5 fruit fly cellular contexts compared by ENCODE assay signal in genomic region chr2L:2897024-2897549, dm6.
TF ChIP-seq lines count a peak whose summit lies in the region.

No protein-coding gene starts in this region.

- TF ChIP-seq CTCF in whole organism, embryonic (GFP tag; optimal IDR thresholded peaks at IDR 0.05; lab: Kevin White, UChicago) = peak; percentile 25

TF ChIP-seq in whole organism, adult, 20 proteins besides CTCF, POLR2A, EP300 and RAD21:
- TF ChIP-seq CG11617 (GFP tag; optimal IDR thresholded peaks at IDR 0.05; lab: Kevin White, UChicago) (peak; percentile 9), CG14711 (tag; optimal IDR thresholded peaks at IDR 0.05; lab: Kevin White, UChicago) (peak; percentile 8), CG7045 (GFP tag; optimal IDR thresholded peaks at IDR 0.05; lab: Kevin White, UChicago) (peak; percentile 50), CG7101 (tag; optimal IDR thresholded peaks at IDR 0.05; lab: Kevin White, UChicago) (peak; percentile 44), cic (GFP tag; optimal IDR thresholded peaks at IDR 0.05; lab: Kevin White, UChicago) (no peak), Mnt (GFP tag; optimal IDR thresholded peaks at IDR 0.05; lab: Kevin White, UChicago) (no peak), tj (GFP tag; optimal IDR thresholded peaks at IDR 0.05; lab: Kevin White, UChicago) (peak; percentile 7), CG33017 (tag; optimal IDR thresholded peaks at IDR 0.05; lab: Kevin White, UChicago) (peak; percentile 56)

TF ChIP-seq in whole organism, embryonic, 481 proteins besides CTCF, POLR2A, EP300 and RAD21 (continues in another document):
- peak; percentile 58 for TF ChIP-seq sima (GFP tag; optimal IDR thresholded peaks at IDR 0.05; lab: Kevin White, UChicago)
- TF ChIP-seq CG9437 (GFP tag; optimal IDR thresholded peaks at IDR 0.05; lab: Kevin White, UChicago) = peak; percentile 70
- no peak for TF ChIP-seq CG7928 (GFP tag; optimal IDR thresholded peaks at IDR 0.05; lab: Kevin White, UChicago)
- peak; percentile 4 for TF ChIP-seq CG34376 (GFP tag; optimal IDR thresholded peaks at IDR 0.05; lab: Kevin White, UChicago)
- TF ChIP-seq chm (GFP tag; IDR thresholded peaks at IDR 0.05; lab: Robert Waterston, UW) = peak; percentile 88
- peak; percentile 83 for TF ChIP-seq Optix (GFP tag; IDR thresholded peaks at IDR 0.05; lab: Robert Waterston, UW)
- peak; percentile 73 for TF ChIP-seq bcd (GFP tag; optimal IDR thresholded peaks at IDR 0.05; lab: Kevin White, UChicago)
- peak; percentile 83 for TF ChIP-seq CG12391 (tag; optimal IDR thresholded peaks at IDR 0.05; lab: Kevin White, UChicago)
- peak; percentile 63; the same call in 1 of the 3 replicates for TF ChIP-seq so (GFP tag; IDR thresholded peaks at IDR 0.05; lab: Robert Waterston, UW)
- TF ChIP-seq MTF-1 (GFP tag; optimal IDR thresholded peaks at IDR 0.05; lab: Kevin White, UChicago; ENCODE audit: borderline replicate concordance) = peak; percentile 19
- TF ChIP-seq ro (GFP tag; IDR thresholded peaks at IDR 0.05; lab: Robert Waterston, UW) = peak; percentile 26; the same call in 1 of the 2 replicates
- no peak for TF ChIP-seq CG30020 (tag; optimal IDR thresholded peaks at IDR 0.05; lab: Kevin White, UChicago)
- TF ChIP-seq CG1647 (GFP tag; optimal IDR thresholded peaks at IDR 0.05; lab: Kevin White, UChicago) = peak; percentile 75
- peak; percentile 30 for TF ChIP-seq CG7987 (GFP tag; optimal IDR thresholded peaks at IDR 0.05; lab: Kevin White, UChicago)
- peak; percentile 85 for TF ChIP-seq H15 (GFP tag; IDR thresholded peaks at IDR 0.05; lab: Robert Waterston, UW)
- peak in 1 of 2 experiments; percentile 95 for TF ChIP-seq eve (GFP tag; optimal IDR thresholded peaks at IDR 0.05; lab: Kevin White, UChicago)
- no peak for TF ChIP-seq Lpt (GFP tag; optimal IDR thresholded peaks at IDR 0.05; lab: Kevin White, UChicago)
- peak; percentile 74 for TF ChIP-seq CG13123 (GFP tag; optimal IDR thresholded peaks at IDR 0.05; lab: Kevin White, UChicago)
- peak; percentile 20 for TF ChIP-seq CG10274 (GFP tag; optimal IDR thresholded peaks at IDR 0.05; lab: Kevin White, UChicago)
- peak; percentile 99 for TF ChIP-seq sens (GFP tag; lab: Kevin White, UChicago)

TF ChIP-seq in whole organism, prepupa, 60 proteins besides CTCF, POLR2A, EP300 and RAD21 (continues in another document):
- TF ChIP-seq CG8632 (GFP tag; optimal IDR thresholded peaks at IDR 0.05; lab: Kevin White, UChicago) = peak; percentile 31
- peak; percentile 99 for TF ChIP-seq dsx (GFP tag; optimal IDR thresholded peaks at IDR 0.05; lab: Kevin White, UChicago; ENCODE audit: poor library complexity, severe bottlenecking)
- peak; percentile 54 for TF ChIP-seq CG10669 (GFP tag; optimal IDR thresholded peaks at IDR 0.05; lab: Kevin White, UChicago)
- peak; percentile 42 for TF ChIP-seq Sox102F (GFP tag; optimal IDR thresholded peaks at IDR 0.05; lab: Kevin White, UChicago)
- TF ChIP-seq CG34406 (GFP tag; optimal IDR thresholded peaks at IDR 0.05; lab: Kevin White, UChicago) = peak; percentile 55
- peak; percentile 74 for TF ChIP-seq Eip75B (GFP tag; optimal IDR thresholded peaks at IDR 0.05; lab: Kevin White, UChicago)
- TF ChIP-seq vri (GFP tag; optimal IDR thresholded peaks at IDR 0.05; lab: Kevin White, UChicago) = peak; percentile 18
- peak; percentile 80 for TF ChIP-seq pdm3 (GFP tag; optimal IDR thresholded peaks at IDR 0.05; lab: Kevin White, UChicago)
- peak; percentile 28 for TF ChIP-seq CG6276 (GFP tag; optimal IDR thresholded peaks at IDR 0.05; lab: Kevin White, UChicago)
- peak; percentile 36 for TF ChIP-seq Ets21C (GFP tag; optimal IDR thresholded peaks at IDR 0.05; lab: Kevin White, UChicago)
- TF ChIP-seq eg (GFP tag; IDR thresholded peaks at IDR 0.05; lab: Robert Waterston, UW) = peak; percentile 91
- peak; percentile 66 for TF ChIP-seq dac (GFP tag; optimal IDR thresholded peaks at IDR 0.05; lab: Kevin White, UChicago)
- peak; percentile 68 for TF ChIP-seq Hr39 (GFP tag; optimal IDR thresholded peaks at IDR 0.05; lab: Kevin White, UChicago)
- TF ChIP-seq svp (GFP tag; lab: Kevin White, UChicago) = no peak
- TF ChIP-seq CG8119 (GFP tag; IDR thresholded peaks at IDR 0.05; lab: Robert Waterston, UW) = peak; percentile 83
- TF ChIP-seq acj6 (GFP tag; optimal IDR thresholded peaks at IDR 0.05; lab: Kevin White, UChicago) = peak; percentile 75
- peak; percentile 44 for TF ChIP-seq CG6808 (GFP tag; optimal IDR thresholded peaks at IDR 0.05; lab: Kevin White, UChicago)
- TF ChIP-seq CG9139 (GFP tag; optimal IDR thresholded peaks at IDR 0.05; lab: Kevin White, UChicago) = no peak
- TF ChIP-seq fd85E (GFP tag; optimal IDR thresholded peaks at IDR 0.05; lab: Kevin White, UChicago) = no peak
- peak; percentile 88 for TF ChIP-seq Gug (GFP tag; IDR thresholded peaks at IDR 0.05; lab: Robert Waterston, UW)
- peak in 1 of 2 experiments; percentile 79 for TF ChIP-seq salr (GFP tag; optimal IDR thresholded peaks at IDR 0.05; lab: Kevin White, UChicago)
- peak; percentile 50 for TF ChIP-seq Met (GFP tag; optimal IDR thresholded peaks at IDR 0.05; lab: Kevin White, UChicago)

TF ChIP-seq in whole organism, pupa, 21 proteins besides CTCF, POLR2A, EP300 and RAD21:
- TF ChIP-seq CG12605 (GFP tag; IDR thresholded peaks at IDR 0.05; lab: Robert Waterston, UW) = peak; percentile 70; the same call in 1 of the 2 replicates
- peak; percentile 91 for TF ChIP-seq Ets98B (GFP tag; IDR thresholded peaks at IDR 0.05; lab: Robert Waterston, UW)
- peak; percentile 79 for TF ChIP-seq Pif1A (GFP tag; optimal IDR thresholded peaks at IDR 0.05; lab: Kevin White, UChicago)
- TF ChIP-seq CG32121 (GFP tag; IDR thresholded peaks at IDR 0.05; lab: Robert Waterston, UW) = peak; percentile 84
- peak; percentile 8 for TF ChIP-seq Snoo (tag; optimal IDR thresholded peaks at IDR 0.05; lab: Kevin White, UChicago)
- peak; percentile 12 for TF ChIP-seq CG34367 (tag; optimal IDR thresholded peaks at IDR 0.05; lab: Kevin White, UChicago)
- TF ChIP-seq CG4496 (GFP tag; IDR thresholded peaks at IDR 0.05; lab: Robert Waterston, UW) = peak; percentile 90
- no peak for TF ChIP-seq EcR (GFP tag; optimal IDR thresholded peaks at IDR 0.05; lab: Kevin White, UChicago)
- TF ChIP-seq CG9948 (tag; optimal IDR thresholded peaks at IDR 0.05; lab: Kevin White, UChicago) = peak; percentile 60
- peak; percentile 85 for TF ChIP-seq fd96Ca (GFP tag; IDR thresholded peaks at IDR 0.05; lab: Robert Waterston, UW)
- peak; percentile 62 for TF ChIP-seq CG8301 (tag; optimal IDR thresholded peaks at IDR 0.05; lab: Kevin White, UChicago)
- no peak for TF ChIP-seq gl (tag; optimal IDR thresholded peaks at IDR 0.05; lab: Kevin White, UChicago)
- peak; percentile 54 for TF ChIP-seq CG8159 (tag; optimal IDR thresholded peaks at IDR 0.05; lab: Kevin White, UChicago)
- TF ChIP-seq CG15710 (tag; optimal IDR thresholded peaks at IDR 0.05; lab: Kevin White, UChicago) = peak; percentile 37
- peak; percentile 37 for TF ChIP-seq D1 (tag; optimal IDR thresholded peaks at IDR 0.05; lab: Kevin White, UChicago)
- TF ChIP-seq CG17806 (tag; optimal IDR thresholded peaks at IDR 0.05; lab: Kevin White, UChicago) = peak; percentile 56
- peak; percentile 59 for TF ChIP-seq Pif1B (GFP tag; optimal IDR thresholded peaks at IDR 0.05; lab: Kevin White, UChicago)
- TF ChIP-seq CG14655 (GFP tag; optimal IDR thresholded peaks at IDR 0.05; lab: Kevin White, UChicago) = peak; percentile 74
- peak; percentile 71 for TF ChIP-seq rn (GFP tag; IDR thresholded peaks at IDR 0.05; lab: Robert Waterston, UW)
- 0 out of 2 replicates have a peak, but pooled peaks have one; percentile 33 for TF ChIP-seq CG10348 (GFP tag; IDR thresholded peaks at IDR 0.05; lab: Robert Waterston, UW)
- TF ChIP-seq CG13204 (GFP tag; optimal IDR thresholded peaks at IDR 0.05; lab: Kevin White, UChicago) = no peak

TF ChIP-seq in whole organism, wandering third instar larva, 38 proteins besides CTCF, POLR2A, EP300 and RAD21:
- TF ChIP-seq h (GFP tag; optimal IDR thresholded peaks at IDR 0.05; lab: Kevin White, UChicago) (peak; percentile 39), fru (GFP tag; optimal IDR thresholded peaks at IDR 0.05; lab: Kevin White, UChicago) (peak; percentile 47), sv (GFP tag; optimal IDR thresholded peaks at IDR 0.05; lab: Kevin White, UChicago) (peak; percentile 80), pan (optimal IDR thresholded peaks at IDR 0.05; lab: Kevin White, UChicago) (no peak), brk (GFP tag; optimal IDR thresholded peaks at IDR 0.05; lab: Kevin White, UChicago) (no peak), ey (GFP tag; optimal IDR thresholded peaks at IDR 0.05; lab: Kevin White, UChicago) (peak; percentile 6), Sp1 (GFP tag; optimal IDR thresholded peaks at IDR 0.05; lab: Kevin White, UChicago) (no peak), CrebA (GFP tag; optimal IDR thresholded peaks at IDR 0.05; lab: Kevin White, UChicago; ENCODE audit: borderline replicate concordance) (no peak), rgr (GFP tag; optimal IDR thresholded peaks at IDR 0.05; lab: Kevin White, UChicago) (peak; percentile 29), foxo (GFP tag; optimal IDR thresholded peaks at IDR 0.05; lab: Kevin White, UChicago) (peak in 1 of 2 experiments; percentile 40), Jra (GFP tag; optimal IDR thresholded peaks at IDR 0.05; lab: Kevin White, UChicago) (no peak), OdsH (GFP tag; optimal IDR thresholded peaks at IDR 0.05; lab: Kevin White, UChicago) (peak; percentile 23), Hnf4 (GFP tag; optimal IDR thresholded peaks at IDR 0.05; lab: Kevin White, UChicago) (peak; percentile 21), usp (GFP tag; optimal IDR thresholded peaks at IDR 0.05; lab: Kevin White, UChicago) (no peak), br (GFP tag; optimal IDR thresholded peaks at IDR 0.05; lab: Kevin White, UChicago) (peak; percentile 29)
